Worm (Caenorhabditis elegans): ENCODE results near the gene F10G7.12.

- TF ChIP-seq ref-1 (GFP tag; conservative IDR thresholded peaks at IDR 0.05) (no peak), tab-1 (GFP tag; IDR thresholded peaks at IDR 0.05) (no peak), T22C8.4 (GFP tag; IDR thresholded peaks at IDR 0.05) (no peak), klf-2 (GFP tag; conservative IDR thresholded peaks at IDR 0.05) (no peak), med-1 (GFP tag; optimal IDR thresholded peaks at IDR 0.05; ENCODE audit: insufficient read depth) (no peak)
Measured at ce11 chrII:4726120-4726519, 36.5 kb downstream of the F10G7.12 start, which contains the start of gene F10G7.10.
